Worm (Caenorhabditis elegans) whole organism, L2 larva: Measurements from ENCODE around the gene R07E4.3.

ENCODE experiments used
- C34F6.9 ChIP-seq: fragments of 150-350 bp; optimal IDR thresholded peaks from 2 replicates; lab custom pipeline; 2014; ENCODE audit warnings: missing biosample characterization, missing genetic modification characterization
- F13H6.1 ChIP-seq: sonication (generic microtip); optimal IDR thresholded peaks from 2 replicates; lab custom pipeline; 2016; ENCODE audit warnings: missing genetic modification characterization, missing compliant biosample characterization
- R02D3.7 ChIP-seq: fragments of 150-350 bp; optimal IDR thresholded peaks from 2 replicates; lab custom pipeline; 2014; ENCODE audit warnings: missing biosample characterization, missing genetic modification characterization
- alr-1 ChIP-seq: fragments of 150-350 bp; optimal IDR thresholded peaks from 2 replicates; lab custom pipeline; 2014; ENCODE audit warnings: missing biosample characterization, missing genetic modification characterization
- aly-2 ChIP-seq: fragments of 150-350 bp; optimal IDR thresholded peaks from 2 replicates; lab custom pipeline; 2014; ENCODE audit warnings: missing biosample characterization, missing genetic modification characterization
- ama-1 ChIP-seq: fragments of 150-350 bp; optimal IDR thresholded peaks from 2 replicates; lab custom pipeline; 2018; ENCODE audit warnings: inconsistent platforms
- ceh-82 ChIP-seq: fragments of 150-350 bp; optimal IDR thresholded peaks from 2 replicates; lab custom pipeline; 2014; ENCODE audit warnings: missing biosample characterization, missing genetic modification characterization
- crh-2 ChIP-seq: sonication (generic microtip); optimal IDR thresholded peaks from 2 replicates; lab custom pipeline; 2017; ENCODE audit warnings: missing biosample characterization, missing genetic modification characterization
- egl-27 ChIP-seq: sonication (generic microtip); optimal IDR thresholded peaks from 3 replicates; lab custom pipeline; 2017; ENCODE audit warnings: missing biosample characterization, missing genetic modification reagents, missing genetic modification characterization
- elt-1 ChIP-seq: fragments of 150-350 bp; optimal IDR thresholded peaks from 2 replicates; lab custom pipeline; 2014; ENCODE audit warnings: missing biosample characterization, missing genetic modification characterization
- elt-3 ChIP-seq: sonication (generic microtip); optimal IDR thresholded peaks from 2 replicates; lab custom pipeline; 2017; ENCODE audit warnings: missing biosample characterization, missing genetic modification characterization
- fos-1 ChIP-seq: fragments of 150-350 bp; optimal IDR thresholded peaks from 2 replicates; lab custom pipeline; 2014; ENCODE audit warnings: missing biosample characterization, missing genetic modification characterization
- lin-11 ChIP-seq: fragments of 150-350 bp; sonication (generic microtip); optimal IDR thresholded peaks from 2 replicates; lab custom pipeline; 2014; ENCODE audit warnings: missing biosample characterization, missing genetic modification characterization, inconsistent platforms, mixed read lengths
- lin-13 ChIP-seq: fragments of 150-350 bp; optimal IDR thresholded peaks from 2 replicates; lab custom pipeline; 2014; ENCODE audit warnings: missing biosample characterization, missing genetic modification reagents, missing genetic modification characterization
- lin-39 ChIP-seq: fragments of 150-350 bp; optimal IDR thresholded peaks from 2 replicates; lab custom pipeline; 2014; ENCODE audit warnings: missing biosample characterization, missing genetic modification reagents, missing genetic modification characterization
- lsy-2 ChIP-seq, 2 experiments: fragments of 150-350 bp in 1 of 2; sonication (generic microtip) in 1 of 2; optimal IDR thresholded peaks; 2 replicates each; lab custom pipeline; 2014 to 2017; ENCODE audit warnings: missing biosample characterization in 2 of 2, missing genetic modification characterization in 2 of 2
- mab-5 ChIP-seq: fragments of 150-350 bp; optimal IDR thresholded peaks from 2 replicates; lab custom pipeline; 2014; ENCODE audit warnings: missing biosample characterization, missing genetic modification characterization
- mbf-1 ChIP-seq: sonication (generic microtip); optimal IDR thresholded peaks from 2 replicates; lab custom pipeline; 2017; ENCODE audit warnings: missing biosample characterization, missing genetic modification characterization
- nhr-10 ChIP-seq: sonication (generic microtip); optimal IDR thresholded peaks from 2 replicates; lab custom pipeline; 2017; ENCODE audit warnings: missing biosample characterization, missing genetic modification characterization
- nhr-11 ChIP-seq: fragments of 150-350 bp; optimal IDR thresholded peaks from 2 replicates; lab custom pipeline; 2014; ENCODE audit warnings: missing biosample characterization, missing genetic modification characterization
- nhr-129 ChIP-seq: fragments of 150-350 bp; optimal IDR thresholded peaks from 2 replicates; lab custom pipeline; 2014; ENCODE audit warnings: missing biosample characterization, missing genetic modification characterization
- nhr-23 ChIP-seq: fragments of 150-350 bp; optimal IDR thresholded peaks from 2 replicates; lab custom pipeline; 2014; ENCODE audit warnings: missing biosample characterization, missing genetic modification reagents, missing genetic modification characterization
- nhr-77 ChIP-seq: fragments of 150-350 bp; optimal IDR thresholded peaks from 2 replicates; lab custom pipeline; 2014; ENCODE audit warnings: missing biosample characterization, missing genetic modification characterization
- sma-3 ChIP-seq: sonication (generic microtip); optimal IDR thresholded peaks from 2 replicates; lab custom pipeline; 2016; ENCODE audit warnings: missing genetic modification reagents, missing genetic modification characterization, missing compliant biosample characterization
- sma-9 ChIP-seq, 2 experiments: fragments of 150-350 bp in 1 of 2; sonication (generic microtip) in 1 of 2; optimal IDR thresholded peaks; 2 replicates each; lab custom pipeline; 2014 to 2016; ENCODE audit warnings: missing genetic modification characterization in 2 of 2, mild to moderate bottlenecking in 1 of 2, missing biosample characterization in 1 of 2, missing compliant biosample characterization in 1 of 2, missing genetic modification reagents in 1 of 2, moderate library complexity in 1 of 2
- snpc-4 ChIP-seq: fragments of 150-350 bp; optimal IDR thresholded peaks from 2 replicates; lab custom pipeline; 2014; ENCODE audit warnings: missing biosample characterization, missing genetic modification characterization
- unc-39 ChIP-seq: fragments of 150-350 bp; optimal IDR thresholded peaks from 2 replicates; lab custom pipeline; 2014; ENCODE audit warnings: missing biosample characterization, missing genetic modification characterization
- unc-55 ChIP-seq: fragments of 150-350 bp; sonication (generic microtip); optimal IDR thresholded peaks from 3 replicates; lab custom pipeline; 2014; ENCODE audit warnings: missing biosample characterization, missing genetic modification reagents, missing genetic modification characterization
- unc-62 ChIP-seq: fragments of 150-350 bp; optimal IDR thresholded peaks from 2 replicates; lab custom pipeline; 2014; ENCODE audit warnings: missing biosample characterization, missing genetic modification reagents, missing genetic modification characterization
- ztf-1 ChIP-seq: fragments of 200-800 bp; sonication (Bioruptor generic); conservative IDR thresholded peaks from 2 replicates; pipeline ENCODE4 v1.3.6; 2022; ENCODE audit warnings: missing genetic modification characterization, missing compliant biosample characterization
- ztf-11 ChIP-seq: sonication (generic microtip); optimal IDR thresholded peaks from 2 replicates; lab custom pipeline; 2017; ENCODE audit warnings: missing biosample characterization, missing genetic modification characterization

Gene R07E4.3

DNA sequence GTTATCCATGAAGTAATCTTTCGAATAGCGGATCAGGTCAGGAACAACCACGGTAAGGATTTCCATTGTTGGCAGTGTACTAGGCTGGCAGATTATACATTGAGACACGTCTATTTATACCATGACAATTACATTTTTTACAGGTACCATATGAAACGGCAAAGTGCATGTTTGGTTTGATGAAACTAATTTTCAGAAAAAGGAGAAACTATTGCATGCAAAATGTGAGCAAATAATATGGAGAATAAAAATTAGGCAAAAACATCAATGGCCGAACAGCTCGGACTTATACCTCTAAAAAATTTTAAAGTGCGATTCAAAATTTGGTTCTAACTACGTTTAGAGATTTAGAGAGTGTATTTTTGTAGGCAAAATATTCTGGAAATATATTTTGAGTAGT lies 39.5 kb downstream of the R07E4.3 start, which contains the start of gene F22F4.5:
TSS of gene F22F4.5 (minus strand) at position 101 of the 400 bp plus-strand sequence.
- TF ChIP-seq unc-55, result no peak
- TF ChIP-seq egl-27 (tag; lab: Kevin White, UChicago), result no peak
- no peak for TF ChIP-seq lin-39 (tag; lab: Kevin White, UChicago)
- no peak for TF ChIP-seq nhr-23 (tag; lab: Kevin White, UChicago)
- TF ChIP-seq elt-3 (tag; lab: Kevin White, UChicago), result no peak
- no peak for TF ChIP-seq mbf-1
- no peak for TF ChIP-seq lin-11 (tag; lab: Kevin White, UChicago)
- TF ChIP-seq fos-1 (tag; lab: Kevin White, UChicago), result no peak
- no peak for TF ChIP-seq C34F6.9 (tag; lab: Kevin White, UChicago)
- TF ChIP-seq crh-2 (tag; lab: Kevin White, UChicago), result no peak
- no peak for TF ChIP-seq unc-39 (tag; lab: Kevin White, UChicago)
- TF ChIP-seq sma-3, result no peak
- no peak for TF ChIP-seq nhr-77 (tag; lab: Kevin White, UChicago)
- TF ChIP-seq lsy-2 (tag; optimal IDR thresholded peaks at IDR 0.05; lab: Kevin White, UChicago), result no peak
- no peak for TF ChIP-seq nhr-10 (tag; lab: Kevin White, UChicago)
- TF ChIP-seq aly-2 (tag; lab: Kevin White, UChicago), result no peak

DNA sequence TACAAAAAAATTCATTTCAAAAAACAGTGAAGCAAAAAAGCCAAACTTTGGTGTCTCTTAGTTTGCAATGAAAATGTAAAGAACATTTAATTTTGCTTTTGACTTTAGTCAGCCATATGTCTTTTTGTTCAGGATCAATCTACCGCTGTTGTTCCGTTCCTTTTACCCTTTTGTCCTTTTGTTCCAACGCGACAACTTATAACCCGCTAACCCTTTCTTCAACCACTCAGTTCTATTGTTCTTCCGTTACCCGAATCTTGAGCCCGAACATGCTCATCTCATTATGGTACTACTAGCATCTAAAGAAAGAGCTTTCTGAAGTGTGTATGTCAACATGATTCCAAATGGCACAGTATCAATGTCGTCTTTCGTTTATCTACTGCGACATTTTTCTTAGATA lies 40.7 kb downstream of the R07E4.3 start:
- TF ChIP-seq ama-1 (lab: Kevin White, UChicago) (no peak), sma-3 (no peak)

ce11 chrX:5995613-5996206 lies 42.5 kb downstream of the R07E4.3 start, which contains the start of gene inx-3:
Gene inx-3 (plus strand): TSS chrX:5996156.
- TF ChIP-seq ceh-82 (tag; lab: Kevin White, UChicago) (no peak), aly-2 (tag; lab: Kevin White, UChicago) (no peak), lin-13 (no peak), nhr-129 (tag; lab: Kevin White, UChicago) (no peak), ama-1 (lab: Kevin White, UChicago) (no peak), nhr-11 (no peak), snpc-4 (no peak)

- TF ChIP-seq unc-39 (tag; lab: Kevin White, UChicago), result no peak
- no peak for TF ChIP-seq C34F6.9 (tag; lab: Kevin White, UChicago)
Observed at ce11 chrX:5999103-5999554, 45.9 kb downstream of the R07E4.3 start, which contains the start of gene F22F4.9. Gene F22F4.9 (minus strand): TSS chrX:5999504.

ce11 chrX:6001432-6001831 lies 48.2 kb downstream of the R07E4.3 start, which contains the start of gene F22F4.4:
Gene F22F4.4 (minus strand): TSS chrX:6001532.
- TF ChIP-seq ama-1 (lab: Kevin White, UChicago), result no peak
- TF ChIP-seq ztf-1 (GFP tag; lab: Robert Waterston, UW), result no peak
- no peak for TF ChIP-seq lin-39 (tag; lab: Kevin White, UChicago)
- no peak for TF ChIP-seq crh-2 (tag; lab: Kevin White, UChicago)
- no peak for TF ChIP-seq R02D3.7 (tag; lab: Kevin White, UChicago)
- no peak for TF ChIP-seq nhr-11
- no peak for TF ChIP-seq nhr-23 (tag; lab: Kevin White, UChicago)
- no peak for TF ChIP-seq nhr-129 (tag; lab: Kevin White, UChicago)
- no peak for TF ChIP-seq F13H6.1 (tag; lab: Kevin White, UChicago)
- no peak for TF ChIP-seq snpc-4
- TF ChIP-seq sma-9 (GFP tag; optimal IDR thresholded peaks at IDR 0.05; lab: Kevin White, UChicago), result no peak
- no peak for TF ChIP-seq sma-9 (tag; optimal IDR thresholded peaks at IDR 0.05; lab: Kevin White, UChicago)
- TF ChIP-seq ztf-11 (tag; lab: Kevin White, UChicago), result no peak
- TF ChIP-seq sma-3, result no peak
- no peak for TF ChIP-seq unc-62 (GFP tag; lab: Kevin White, UChicago)
- no peak for TF ChIP-seq alr-1 (tag; lab: Kevin White, UChicago)
- TF ChIP-seq nhr-77 (tag; lab: Kevin White, UChicago), result no peak
- no peak for TF ChIP-seq mab-5
- TF ChIP-seq elt-1 (tag; lab: Kevin White, UChicago), result no peak
- no peak for TF ChIP-seq C34F6.9 (tag; lab: Kevin White, UChicago)
- no peak for TF ChIP-seq unc-39 (tag; lab: Kevin White, UChicago)
